Fruit fly (Drosophila melanogaster) Kc167 (cell line): ENCODE results near the gene HINT1.

Experiments
- Myc ChIP-seq: fragments of >200 bp; optimal IDR thresholded peaks from 2 replicates; lab custom pipeline; 2017; ENCODE audit warnings: missing external identifiers
- Sin3A ChIP-seq: fragments of >200 bp; optimal IDR thresholded peaks from 2 replicates; lab custom pipeline; 2018; ENCODE audit warnings: missing external identifiers
- h ChIP-seq: fragments of >200 bp; optimal IDR thresholded peaks from 3 replicates; lab custom pipeline; 2018; ENCODE audit warnings: missing external identifiers
- insv ChIP-seq: fragments of >200 bp; optimal IDR thresholded peaks from 3 replicates; lab custom pipeline; 2018; ENCODE audit warnings: missing external identifiers
- psq ChIP-seq: fragments of >200 bp; optimal IDR thresholded peaks from 2 replicates; lab custom pipeline; 2017; ENCODE audit warnings: missing external identifiers
- ttk ChIP-seq: sonication (Bioruptor generic); optimal IDR thresholded peaks from 2 replicates; lab custom pipeline; 2017; ENCODE audit warnings: missing external identifiers

HINT1 gene

dm6 chr2L:2807597-2807996 lies 37.7 kb downstream of the HINT1 start:
- TF ChIP-seq h (lab: Kevin White, UChicago), result no peak
- no peak for TF ChIP-seq psq (lab: Kevin White, UChicago)
- TF ChIP-seq ttk, result no peak
- no peak for TF ChIP-seq insv (lab: Kevin White, UChicago)
- TF ChIP-seq Sin3A (lab: Kevin White, UChicago), result no peak
- no peak for TF ChIP-seq Myc (lab: Kevin White, UChicago)

dm6 chr2L:2808038-2808699 lies 38.2 kb downstream of the HINT1 start:
- no peak for TF ChIP-seq ttk

- TF ChIP-seq Myc (lab: Kevin White, UChicago), result no peak
- TF ChIP-seq ttk, result no peak
- TF ChIP-seq h (lab: Kevin White, UChicago), result no peak
- TF ChIP-seq insv (lab: Kevin White, UChicago), result no peak
- TF ChIP-seq psq (lab: Kevin White, UChicago), result no peak
- no peak for TF ChIP-seq Sin3A (lab: Kevin White, UChicago)
Observed at dm6 chr2L:2810831-2811230, 40.9 kb downstream of the HINT1 start.

dm6 chr2L:2812137-2812536 lies 42.2 kb downstream of the HINT1 start, which contains the start of gene CG2964:
Gene CG2964 (plus strand): TSS chr2L:2812437.
- TF ChIP-seq ttk (no peak), Sin3A (lab: Kevin White, UChicago) (no peak), Myc (lab: Kevin White, UChicago) (no peak), h (lab: Kevin White, UChicago) (no peak), insv (lab: Kevin White, UChicago) (no peak), psq (lab: Kevin White, UChicago) (no peak)

- no peak for TF ChIP-seq Sin3A (lab: Kevin White, UChicago)
- no peak for TF ChIP-seq Myc (lab: Kevin White, UChicago)
- TF ChIP-seq ttk, result no peak
- TF ChIP-seq h (lab: Kevin White, UChicago), result no peak
- no peak for TF ChIP-seq insv (lab: Kevin White, UChicago)
- no peak for TF ChIP-seq psq (lab: Kevin White, UChicago)
Observed at dm6 chr2L:2815673-2816072, 45.7 kb downstream of the HINT1 start, which contains the start of gene G6P. Gene G6P (minus strand): TSS chr2L:2815760.
